Worm (Caenorhabditis elegans) whole organism, L4 larva: ENCODE measurements around the gene nhx-5.

Source experiments
- ceh-28 ChIP-seq: fragments of 150-350 bp; optimal IDR thresholded peaks from 2 replicates; lab custom pipeline; 2014; ENCODE audit warnings: missing biosample characterization, missing genetic modification reagents, missing genetic modification characterization
- ceh-32 ChIP-seq: sonication (generic microtip); optimal IDR thresholded peaks from 2 replicates; lab custom pipeline; 2016; ENCODE audit warnings: mild to moderate bottlenecking, missing genetic modification characterization, missing compliant biosample characterization; ENCODE audit not compliant: poor library complexity
- ceh-62 ChIP-seq: sonication (generic microtip); optimal IDR thresholded peaks from 2 replicates; lab custom pipeline; 2017; ENCODE audit warnings: missing biosample characterization, missing genetic modification characterization
- ces-1 ChIP-seq: fragments of 150-350 bp; sonication (generic microtip); optimal IDR thresholded peaks from 4 replicates; lab custom pipeline; 2014; ENCODE audit warnings: missing biosample characterization, missing genetic modification reagents, missing genetic modification characterization
- daf-19 ChIP-seq: fragments of 200-800 bp; sonication (Bioruptor generic); conservative IDR thresholded peaks from 2 replicates; pipeline ENCODE4 v1.3.6; 2022; ENCODE audit warnings: missing genetic modification characterization, missing compliant biosample characterization
- dmd-9 ChIP-seq: fragments of 200-800 bp; sonication (Bioruptor generic); IDR thresholded peaks from 2 replicates; pipeline ENCODE4 v1.3.6; 2022; ENCODE audit warnings: missing genetic modification reagents, missing genetic modification characterization, missing compliant biosample characterization
- lin-39 ChIP-seq: fragments of 150-350 bp; optimal IDR thresholded peaks from 2 replicates; lab custom pipeline; 2014; ENCODE audit warnings: missing biosample characterization, missing genetic modification reagents, missing genetic modification characterization
- nhr-28 ChIP-seq: fragments of 150-350 bp; optimal IDR thresholded peaks from 2 replicates; lab custom pipeline; 2014; ENCODE audit warnings: missing biosample characterization, missing genetic modification characterization
- rbr-2 ChIP-seq: sonication (generic microtip); optimal IDR thresholded peaks from 2 replicates; lab custom pipeline; 2016; ENCODE audit warnings: missing genotype, missing genetic modification characterization, missing compliant biosample characterization
- spr-3 ChIP-seq: fragments of 200-800 bp; sonication (Bioruptor generic); optimal IDR thresholded peaks from 2 replicates; lab custom pipeline; 2018; ENCODE audit warnings: mild to moderate bottlenecking, missing genetic modification characterization, missing compliant biosample characterization
- unc-130 ChIP-seq: sonication (generic microtip); optimal IDR thresholded peaks from 2 replicates; lab custom pipeline; 2016; ENCODE audit warnings: missing genetic modification reagents, missing genetic modification characterization, missing compliant biosample characterization
- zag-1 ChIP-seq: fragments of 150-350 bp; optimal IDR thresholded peaks from 2 replicates; lab custom pipeline; 2014; ENCODE audit warnings: missing biosample characterization, missing genetic modification characterization

DNA sequence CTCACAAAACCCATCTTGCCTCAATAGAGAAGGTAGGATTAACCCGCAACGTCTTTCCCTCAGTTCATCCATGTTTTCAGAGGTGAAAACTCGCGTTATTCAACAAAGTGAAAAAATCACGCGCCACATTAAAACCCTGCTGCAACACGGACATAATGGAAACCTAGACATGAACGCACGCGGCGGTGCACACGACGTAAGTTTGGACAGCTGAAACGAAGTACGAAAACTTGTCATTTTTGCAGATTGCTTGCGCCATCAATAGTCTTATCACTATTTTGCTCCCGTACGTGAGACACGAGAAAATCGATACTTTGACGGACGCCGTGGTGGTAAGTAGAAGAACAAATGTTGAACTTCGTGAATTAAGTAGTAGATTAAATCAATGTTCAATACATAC is 49.3 kb upstream of the nhx-5 start:
- TF ChIP-seq ceh-32 (tag; lab: Kevin White, UChicago) = no peak
- no peak for TF ChIP-seq ceh-28 (tag; lab: Kevin White, UChicago)
- TF ChIP-seq dmd-9 (GFP tag; lab: Robert Waterston, UW) = no peak
- no peak for TF ChIP-seq lin-39 (tag; lab: Kevin White, UChicago)
- TF ChIP-seq unc-130 (GFP tag; lab: Kevin White, UChicago) = no peak
- TF ChIP-seq zag-1 (tag; lab: Kevin White, UChicago) = no peak
- peak; percentile 20 for TF ChIP-seq nhr-28 (tag; lab: Kevin White, UChicago)
- no peak for TF ChIP-seq spr-3 (GFP tag; lab: Kevin White, UChicago)
- no peak for TF ChIP-seq rbr-2
- no peak for TF ChIP-seq ceh-62 (tag; lab: Kevin White, UChicago)
- no peak for TF ChIP-seq ces-1 (GFP tag; lab: Kevin White, UChicago)
- no peak for TF ChIP-seq daf-19
